Worm (Caenorhabditis elegans) whole organism, early embryonic: Measurements from ENCODE around the gene ldh-1.

Experiments
- ama-1 ChIP-seq: fragments of 150-350 bp; optimal IDR thresholded peaks from 2 replicates; lab custom pipeline; 2014
- ets-7 ChIP-seq: sonication (generic microtip); optimal IDR thresholded peaks from 2 replicates; lab custom pipeline; 2016; ENCODE audit warnings: missing genotype, missing genetic modification characterization, missing compliant biosample characterization
- flt-1 ChIP-seq: fragments of 200-800 bp; sonication (Bioruptor generic); IDR thresholded peaks from 2 replicates; pipeline ENCODE4 v1.3.6; 2022; ENCODE audit warnings: missing genetic modification characterization, missing compliant biosample characterization

DNA sequence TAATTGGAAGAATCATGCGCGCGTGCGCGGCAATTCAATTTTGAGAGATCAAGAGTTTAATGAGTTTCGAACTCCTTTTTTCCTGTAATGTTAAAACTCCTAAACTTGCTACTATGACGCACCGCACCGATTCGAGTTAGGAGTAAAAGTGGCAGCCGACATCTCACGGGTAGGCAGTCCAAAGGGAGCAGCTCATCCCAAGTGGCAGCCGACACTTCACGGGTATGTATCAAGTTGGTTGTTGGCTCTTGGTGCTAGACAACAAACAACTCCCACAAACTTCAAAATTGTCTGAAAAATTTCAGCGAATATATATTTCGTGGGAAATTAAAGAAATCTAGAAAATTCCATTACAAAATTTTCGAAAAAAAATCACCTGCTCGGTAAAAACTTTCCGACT lies 29.2 kb downstream of the ldh-1 start:
- TF ChIP-seq ama-1 (lab: Kevin White, UChicago) (no peak), ets-7 (tag; lab: Kevin White, UChicago) (no peak), flt-1 (GFP tag; lab: Robert Waterston, UW) (no peak)
